Worm (Caenorhabditis elegans) whole organism, young adult: ENCODE data around the gene fbxc-34.

Experiments
- B0336.3 ChIP-seq: fragments of 200-800 bp; sonication (Bioruptor generic); IDR thresholded peaks from 2 replicates; pipeline ENCODE4 v1.3.6; 2022; ENCODE audit warnings: missing genetic modification characterization, missing compliant biosample characterization
- C06A6.2 ChIP-seq: fragments of 200-800 bp; sonication (Bioruptor generic); conservative IDR thresholded peaks from 2 replicates; pipeline ENCODE4 v1.3.6; 2022; ENCODE audit warnings: missing genetic modification characterization, missing compliant biosample characterization
- T07F8.4 ChIP-seq: sonication (generic microtip); optimal IDR thresholded peaks from 2 replicates; lab custom pipeline; 2016; ENCODE audit warnings: mild to moderate bottlenecking, missing genetic modification characterization, moderate library complexity, missing compliant biosample characterization
- egrh-3 ChIP-seq: fragments of 200-800 bp; sonication (Bioruptor generic); IDR thresholded peaks from 2 replicates; pipeline ENCODE4 v1.3.6; 2022; ENCODE audit warnings: missing genetic modification reagents, missing genetic modification characterization, missing compliant biosample characterization
- snpc-1.3 ChIP-seq: sonication (generic microtip); optimal IDR thresholded peaks from 2 replicates; lab custom pipeline; 2017; ENCODE audit warnings: missing genetic modification characterization, mild to moderate bottlenecking, missing compliant biosample characterization, antibody characterized with exemption, moderate library complexity, missing genotype, missing genetic modification reagents; ENCODE audit not compliant: insufficient read depth
- tbp1 ChIP-seq: fragments of 200-800 bp; sonication (Bioruptor generic); optimal IDR thresholded peaks from 2 replicates; lab custom pipeline; 2018; ENCODE audit warnings: mild to moderate bottlenecking, missing genetic modification characterization, missing compliant biosample characterization
- ztf-6 ChIP-seq: fragments of 200-800 bp; sonication (Bioruptor generic); IDR thresholded peaks from 2 replicates; pipeline ENCODE4 v1.3.6; 2022; ENCODE audit warnings: missing genetic modification reagents, missing genetic modification characterization, missing compliant biosample characterization

ce11 chrII:915780-916179 is 15.2 kb upstream of the fbxc-34 start, which contains the start of gene fbxc-29:
- TF ChIP-seq ztf-6 (GFP tag; lab: Robert Waterston, UW), result no peak
- TF ChIP-seq T07F8.4, result no peak
- TF ChIP-seq egrh-3 (GFP tag; lab: Robert Waterston, UW), result no peak
- no peak for TF ChIP-seq C06A6.2 (GFP tag; lab: Robert Waterston, UW)
- TF ChIP-seq B0336.3 (GFP tag; lab: Robert Waterston, UW), result no peak
- TF ChIP-seq tbp1 (GFP tag; lab: Kevin White, UChicago), result no peak
- TF ChIP-seq snpc-1.3 (tag; lab: Kevin White, UChicago), result no peak
